Worm (Caenorhabditis elegans) whole organism, L3 larva: ENCODE measurements around the gene B0462.5.
"Not testable (repeated sequence)": the region's sequence is repeated elsewhere in the genome, so short reads cannot be mapped to it uniquely, and the experiment has no call there.

Experiments
- R02D3.7 ChIP-seq: fragments of 150-350 bp; optimal IDR thresholded peaks from 2 replicates; lab custom pipeline; 2014; ENCODE audit warnings: missing biosample characterization, missing genetic modification characterization
- ZK546.5 ChIP-seq: sonication (generic microtip); optimal IDR thresholded peaks from 2 replicates; lab custom pipeline; 2017; ENCODE audit warnings: missing biosample characterization, missing genetic modification characterization
- aly-2 ChIP-seq: fragments of 150-350 bp; optimal IDR thresholded peaks from 2 replicates; lab custom pipeline; 2014; ENCODE audit warnings: missing biosample characterization, missing genetic modification characterization
- ceh-28 ChIP-seq: fragments of 150-350 bp; optimal IDR thresholded peaks from 2 replicates; lab custom pipeline; 2014; ENCODE audit warnings: missing biosample characterization, missing genetic modification reagents, missing genetic modification characterization
- ceh-82 ChIP-seq: fragments of 150-350 bp; optimal IDR thresholded peaks from 2 replicates; lab custom pipeline; 2014; ENCODE audit warnings: missing biosample characterization, missing genetic modification characterization
- ceh-9 ChIP-seq: sonication (generic microtip); optimal IDR thresholded peaks from 2 replicates; lab custom pipeline; 2018; ENCODE audit warnings: missing biosample characterization, missing genetic modification characterization
- egl-27 ChIP-seq: sonication (generic microtip); optimal IDR thresholded peaks from 4 replicates; lab custom pipeline; 2017; ENCODE audit warnings: missing biosample characterization, missing genetic modification reagents, missing genetic modification characterization
- elt-1 ChIP-seq: fragments of 150-350 bp; optimal IDR thresholded peaks from 2 replicates; lab custom pipeline; 2014; ENCODE audit warnings: missing biosample characterization, missing genetic modification characterization
- elt-2 ChIP-seq: sonication (generic microtip); optimal IDR thresholded peaks from 2 replicates; lab custom pipeline; 2016; ENCODE audit warnings: missing genetic modification reagents, mild to moderate bottlenecking, missing genetic modification characterization, missing compliant biosample characterization
- elt-3 ChIP-seq, 3 experiments: fragments of 150-350 bp in 1 of 3; sonication (generic microtip) in 2 of 3; optimal IDR thresholded peaks; 2 replicates in 2 of 3; 4 replicates in 1 of 3; lab custom pipeline; 2014 to 2017; ENCODE audit warnings: missing biosample characterization in 3 of 3, missing genetic modification characterization in 3 of 3
- fkh-10 ChIP-seq: sonication (generic microtip); optimal IDR thresholded peaks from 2 replicates; lab custom pipeline; 2017; ENCODE audit warnings: missing biosample characterization, missing genetic modification reagents, missing genetic modification characterization
- fkh-2 ChIP-seq: fragments of 150-350 bp; optimal IDR thresholded peaks from 2 replicates; lab custom pipeline; 2014; ENCODE audit warnings: missing biosample characterization, missing genetic modification reagents, missing genetic modification characterization
- hmg-11 ChIP-seq: sonication (generic microtip); optimal IDR thresholded peaks from 2 replicates; lab custom pipeline; 2016; ENCODE audit warnings: missing genetic modification characterization, missing compliant biosample characterization
- jun-1 ChIP-seq: fragments of 150-350 bp; optimal IDR thresholded peaks from 2 replicates; lab custom pipeline; 2014; ENCODE audit warnings: missing biosample characterization, missing genetic modification reagents, missing genetic modification characterization
- lin-15B ChIP-seq: fragments of 150-350 bp; optimal IDR thresholded peaks from 2 replicates; lab custom pipeline; 2014; ENCODE audit warnings: missing biosample characterization, missing genetic modification characterization
- lin-39 ChIP-seq: fragments of 150-350 bp; optimal IDR thresholded peaks from 2 replicates; lab custom pipeline; 2018; ENCODE audit warnings: missing biosample characterization, missing genetic modification reagents, missing genetic modification characterization
- mdl-1 ChIP-seq: fragments of 150-350 bp; optimal IDR thresholded peaks from 2 replicates; lab custom pipeline; 2014; ENCODE audit warnings: missing biosample characterization, missing genetic modification characterization
- mml-1 ChIP-seq: fragments of 150-350 bp; sonication (generic microtip); optimal IDR thresholded peaks from 3 replicates; lab custom pipeline; 2014; ENCODE audit warnings: missing biosample characterization, missing genetic modification characterization
- nfya-1 ChIP-seq: sonication (generic microtip); optimal IDR thresholded peaks from 2 replicates; lab custom pipeline; 2017; ENCODE audit warnings: missing genetic modification characterization, mild to moderate bottlenecking, missing compliant biosample characterization, antibody characterized with exemption, moderate library complexity; ENCODE audit not compliant: insufficient read depth
- nhr-12 ChIP-seq: fragments of 150-350 bp; optimal IDR thresholded peaks from 2 replicates; lab custom pipeline; 2014; ENCODE audit warnings: missing biosample characterization, missing genetic modification characterization
- nhr-23 ChIP-seq: fragments of 150-350 bp; optimal IDR thresholded peaks from 2 replicates; lab custom pipeline; 2014; ENCODE audit warnings: missing biosample characterization, missing genetic modification reagents, missing genetic modification characterization
- nhr-237 ChIP-seq: fragments of 150-350 bp; optimal IDR thresholded peaks from 2 replicates; lab custom pipeline; 2014; ENCODE audit warnings: missing biosample characterization, missing genetic modification characterization
- nhr-25 ChIP-seq: sonication (generic microtip); optimal IDR thresholded peaks from 2 replicates; lab custom pipeline; 2017; ENCODE audit warnings: missing biosample characterization, missing genetic modification characterization
- nhr-28 ChIP-seq: fragments of 150-350 bp; optimal IDR thresholded peaks from 2 replicates; lab custom pipeline; 2014; ENCODE audit warnings: missing biosample characterization, missing genetic modification characterization
- nhr-67 ChIP-seq: fragments of 150-350 bp; optimal IDR thresholded peaks from 2 replicates; lab custom pipeline; 2014; ENCODE audit warnings: missing biosample characterization, missing genetic modification characterization
- nhr-76 ChIP-seq: fragments of 150-350 bp; sonication (generic microtip); optimal IDR thresholded peaks from 5 replicates; lab custom pipeline; 2014; ENCODE audit warnings: missing biosample characterization, missing genetic modification characterization
- nhr-77 ChIP-seq: fragments of 150-350 bp; optimal IDR thresholded peaks from 2 replicates; lab custom pipeline; 2014; ENCODE audit warnings: missing biosample characterization, missing genetic modification characterization
- pha-4 ChIP-seq: fragments of 150-350 bp; optimal IDR thresholded peaks from 2 replicates; lab custom pipeline; 2014; ENCODE audit warnings: missing biosample characterization, missing genetic modification reagents, missing genetic modification characterization
- pqm-1 ChIP-seq: fragments of 150-350 bp; optimal IDR thresholded peaks from 2 replicates; lab custom pipeline; 2017; ENCODE audit warnings: missing biosample characterization, missing genetic modification characterization, inconsistent platforms
- sea-2 ChIP-seq: fragments of 150-350 bp; sonication (generic microtip); optimal IDR thresholded peaks from 4 replicates; lab custom pipeline; 2014; ENCODE audit warnings: missing biosample characterization, missing genetic modification reagents, missing genetic modification characterization
- skn-1 ChIP-seq: fragments of 150-350 bp; optimal IDR thresholded peaks from 2 replicates; lab custom pipeline; 2014; ENCODE audit warnings: missing biosample characterization, missing genetic modification characterization
- tbx-2 ChIP-seq: sonication (generic microtip); optimal IDR thresholded peaks from 2 replicates; lab custom pipeline; 2016; ENCODE audit warnings: mild to moderate bottlenecking, missing genetic modification characterization, missing compliant biosample characterization
- unc-39 ChIP-seq: sonication (generic microtip); optimal IDR thresholded peaks from 4 replicates; lab custom pipeline; 2017; ENCODE audit warnings: missing biosample characterization, missing genetic modification characterization
- zag-1 ChIP-seq: fragments of 150-350 bp; optimal IDR thresholded peaks from 2 replicates; lab custom pipeline; 2014; ENCODE audit warnings: missing biosample characterization, missing genetic modification characterization
- ztf-4 ChIP-seq: fragments of 150-350 bp; optimal IDR thresholded peaks from 2 replicates; lab custom pipeline; 2014; ENCODE audit warnings: missing biosample characterization, missing genetic modification characterization

Gene B0462.5

DNA sequence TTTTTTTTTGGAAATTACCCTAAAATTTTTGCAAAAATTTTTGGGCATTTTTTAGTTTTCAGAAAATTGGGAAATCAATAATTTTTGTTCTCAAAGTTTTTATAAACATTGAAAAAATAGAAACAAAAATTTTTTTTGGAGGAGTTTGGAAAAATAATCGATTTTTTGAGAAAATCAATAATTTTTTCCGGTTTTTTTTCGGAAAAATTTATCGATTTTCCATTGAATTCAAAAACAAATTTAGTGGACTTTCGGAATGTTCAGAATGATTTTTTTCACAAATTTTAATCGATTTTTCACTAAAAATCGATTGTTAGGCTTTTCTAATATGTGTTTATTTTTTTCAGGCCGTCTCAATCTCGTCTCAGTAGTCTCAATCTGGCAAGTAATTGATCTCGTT lies 14.5 kb upstream of the B0462.5 start:
- TF ChIP-seq lin-15B (tag; lab: Kevin White, UChicago), result no peak
- peak; percentile 57 for TF ChIP-seq ceh-28 (tag; lab: Kevin White, UChicago)

DNA sequence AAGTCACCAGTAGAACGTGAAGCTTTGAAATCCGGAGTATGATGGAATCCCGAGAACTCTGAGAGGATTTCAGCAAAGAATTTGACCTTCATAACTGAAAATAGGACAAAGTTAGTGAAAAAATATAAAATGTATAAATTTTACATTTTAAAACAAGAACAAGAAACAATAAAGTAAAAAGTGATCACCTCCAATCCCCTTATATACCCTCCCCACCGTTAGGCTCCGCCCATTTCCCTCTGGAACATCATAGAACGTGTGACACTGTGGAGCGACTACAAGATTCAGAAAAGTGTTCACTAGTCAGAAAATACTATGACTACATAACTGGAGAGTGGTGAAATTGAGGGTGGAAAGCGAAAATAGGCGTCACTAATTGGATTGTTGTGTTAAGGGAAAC lies 8.0 kb upstream of the B0462.5 start, which contains the start of gene B0462.4:
Gene B0462.4 (minus strand): TSS at position 101 of the 400 bp plus-strand sequence.
- TF ChIP-seq hmg-11 (no peak), ceh-82 (tag; lab: Kevin White, UChicago) (no peak), lin-15B (tag; lab: Kevin White, UChicago) (no peak), skn-1 (tag; lab: Kevin White, UChicago) (no peak), nhr-237 (tag; lab: Kevin White, UChicago) (no peak), mml-1 (tag; lab: Kevin White, UChicago) (no peak), zag-1 (tag; lab: Kevin White, UChicago) (no peak), nhr-28 (tag; lab: Kevin White, UChicago) (no peak)

DNA sequence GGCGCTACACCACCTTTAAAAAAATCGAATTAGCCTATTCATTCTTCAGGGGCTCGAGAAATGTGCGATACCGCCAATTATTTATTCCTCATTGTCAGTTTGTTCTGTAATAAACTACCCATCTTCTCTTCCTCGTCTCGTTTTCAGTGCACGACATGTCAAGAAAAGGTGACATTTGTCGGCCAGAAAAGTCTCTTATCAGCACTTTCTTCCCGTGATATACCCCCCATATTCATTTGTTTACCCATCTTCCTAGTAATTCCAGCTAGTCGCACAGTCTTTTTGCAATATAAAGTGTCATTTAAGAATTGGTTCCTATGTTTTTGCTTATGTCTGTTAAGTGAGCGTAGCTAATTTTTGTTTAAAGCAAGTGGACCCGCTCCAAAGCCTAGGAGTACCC lies 1.4 kb upstream of the B0462.5 start:
- TF ChIP-seq R02D3.7 (tag; lab: Kevin White, UChicago) (no peak), pha-4 (tag; lab: Kevin White, UChicago) (peak; percentile 9), jun-1 (peak; percentile 51), lin-39 (tag; lab: Kevin White, UChicago) (no peak), elt-1 (tag; lab: Kevin White, UChicago) (no peak), aly-2 (no peak), nhr-23 (tag; lab: Kevin White, UChicago) (no peak), pqm-1 (tag; lab: Kevin White, UChicago) (peak; percentile 15), fkh-2 (tag; lab: Kevin White, UChicago) (no peak), egl-27 (no peak), elt-2 (tag; lab: Kevin White, UChicago) (peak; percentile 73), sea-2 (no peak)

DNA sequence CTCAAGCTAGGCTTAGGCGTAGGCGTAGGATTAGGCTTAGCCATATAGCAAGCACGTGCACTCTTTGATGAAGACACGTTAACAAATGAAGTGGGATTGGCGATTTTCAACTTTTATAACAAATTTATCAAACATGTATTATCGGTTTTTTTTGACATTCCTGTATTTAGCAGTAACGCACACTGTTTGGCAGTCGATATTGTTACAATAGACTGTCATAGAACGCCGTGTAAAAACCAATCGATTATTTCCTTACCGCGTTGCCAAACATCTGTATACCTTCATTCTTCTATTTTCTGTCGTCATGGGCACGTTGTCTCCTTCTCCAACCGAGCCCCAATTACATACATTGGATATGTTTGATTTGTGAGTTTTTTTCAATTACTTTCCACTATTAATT lies 4.8 kb downstream of the B0462.5 start, which contains the start of gene fbxb-119:
Gene fbxb-119 (plus strand): TSS at position 301 of the 400 bp plus-strand sequence.
- no peak for TF ChIP-seq ztf-4
- TF ChIP-seq nhr-25 (tag; lab: Kevin White, UChicago), result no peak
- TF ChIP-seq nhr-76 (tag; lab: Kevin White, UChicago), result no peak
- TF ChIP-seq nhr-237 (tag; lab: Kevin White, UChicago), result no peak
- no peak for TF ChIP-seq tbx-2 (tag; lab: Kevin White, UChicago)
- TF ChIP-seq mdl-1 (tag; lab: Kevin White, UChicago), result no peak
- no peak for TF ChIP-seq nhr-12 (tag; lab: Kevin White, UChicago)
- no peak for TF ChIP-seq nhr-67 (tag; lab: Kevin White, UChicago)
- TF ChIP-seq pha-4 (tag; lab: Kevin White, UChicago), result no peak
- TF ChIP-seq ZK546.5 (tag; lab: Kevin White, UChicago), result no peak
- no peak for TF ChIP-seq lin-15B (tag; lab: Kevin White, UChicago)
- TF ChIP-seq lin-39 (tag; lab: Kevin White, UChicago), result no peak
- no peak for TF ChIP-seq fkh-10
- no peak for TF ChIP-seq nhr-77 (tag; lab: Kevin White, UChicago)
- no peak for TF ChIP-seq nfya-1
- no peak for TF ChIP-seq nhr-23 (tag; lab: Kevin White, UChicago)
- TF ChIP-seq, all 47 proteins: peak for 0

DNA sequence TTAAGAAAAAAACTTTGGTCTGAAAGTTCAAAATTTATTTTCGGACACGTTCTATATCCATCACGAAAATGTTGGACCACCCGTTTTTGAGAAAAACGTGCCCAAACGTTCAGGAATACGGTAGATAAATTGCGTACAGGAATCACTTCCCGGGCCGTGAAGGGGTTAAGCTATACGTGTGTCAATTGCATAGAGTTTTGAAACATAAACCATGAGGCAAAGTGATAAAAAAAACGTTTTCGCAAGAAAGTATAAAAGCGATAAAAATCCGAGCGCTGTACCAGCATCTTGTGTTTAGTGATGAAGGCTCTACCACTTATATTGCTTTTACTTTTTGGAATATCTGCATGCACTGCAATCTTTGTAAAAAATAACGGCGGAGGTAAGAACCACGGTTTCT lies 20.7 kb downstream of the B0462.5 start, which contains the start of gene Y51A2A.6:
Gene Y51A2A.6 (plus strand): TSS at position 301 of the 400 bp plus-strand sequence.
- TF ChIP-seq ZK546.5, elt-2, fkh-2 (tag; lab: Kevin White, UChicago): not testable (repeated sequence)

DNA sequence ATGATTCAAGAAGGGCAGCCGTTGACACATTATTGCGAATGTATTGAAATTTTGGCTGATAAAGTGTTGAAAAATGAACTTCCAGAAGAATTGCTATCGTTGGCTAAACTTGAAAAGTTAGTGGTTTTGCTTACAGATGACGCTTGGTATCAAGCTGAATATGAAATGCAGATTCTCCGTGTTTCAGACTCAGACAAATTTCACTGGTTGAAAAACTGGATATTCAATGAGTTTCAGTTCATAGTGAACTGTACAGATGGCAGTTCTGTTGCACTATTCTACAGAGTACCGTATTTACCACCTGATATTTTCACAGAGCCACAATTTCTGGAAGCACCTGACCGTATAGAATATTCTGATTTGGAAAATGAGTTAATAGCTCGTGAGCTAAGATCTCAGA lies 23.8 kb downstream of the B0462.5 start:
- TF ChIP-seq nhr-28 (tag; lab: Kevin White, UChicago) (no peak), nhr-67 (tag; lab: Kevin White, UChicago) (no peak), fkh-2 (tag; lab: Kevin White, UChicago) (no peak), elt-1 (tag; lab: Kevin White, UChicago) (no peak), unc-39 (no peak), ceh-9 (tag; lab: Kevin White, UChicago) (no peak), nhr-76 (tag; lab: Kevin White, UChicago) (no peak), elt-3 (tag; optimal IDR thresholded peaks at IDR 0.05; lab: Kevin White, UChicago) (no peak), fkh-10 (no peak)
